Worm (Caenorhabditis elegans) whole organism, young adult: ENCODE measurements around the gene F13E9.5.

ENCODE experiments used
- C17E4.6 ChIP-seq: fragments of 200-800 bp; sonication (Bioruptor generic); IDR thresholded peaks from 2 replicates; pipeline ENCODE4 v1.3.6; 2022; ENCODE audit warnings: missing genetic modification reagents, missing genetic modification characterization, missing compliant biosample characterization
- F23B12.7 ChIP-seq: sonication (generic microtip); optimal IDR thresholded peaks from 2 replicates; lab custom pipeline; 2017; ENCODE audit warnings: missing genetic modification characterization, mild to moderate bottlenecking, missing compliant biosample characterization, antibody characterized with exemption, moderate library complexity; ENCODE audit not compliant: insufficient read depth
- F33H1.4 ChIP-seq: fragments of 200-800 bp; sonication (Bioruptor generic); IDR thresholded peaks from 2 replicates; pipeline ENCODE4 v1.3.6; 2022; ENCODE audit warnings: missing genetic modification reagents, missing genetic modification characterization, missing compliant biosample characterization
- F37B4.10 ChIP-seq: fragments of 200-800 bp; sonication (Bioruptor generic); IDR thresholded peaks from 2 replicates; pipeline ENCODE4 v1.3.6; 2022; ENCODE audit warnings: missing genetic modification characterization, missing compliant biosample characterization
- K11D2.4 ChIP-seq: fragments of 200-800 bp; sonication (Bioruptor generic); IDR thresholded peaks from 2 replicates; pipeline ENCODE4 v1.3.6; 2022; ENCODE audit warnings: missing genetic modification reagents, missing genetic modification characterization, missing compliant biosample characterization
- K12H6.12 ChIP-seq: fragments of 200-800 bp; sonication (Bioruptor generic); optimal IDR thresholded peaks from 2 replicates; lab custom pipeline; 2018; ENCODE audit warnings: mild to moderate bottlenecking, missing genetic modification characterization, missing compliant biosample characterization
- Y53F4B.3 ChIP-seq: fragments of 200-800 bp; sonication (Bioruptor generic); IDR thresholded peaks from 2 replicates; pipeline ENCODE4 v1.3.6; 2022; ENCODE audit warnings: missing genetic modification reagents, missing genetic modification characterization, missing compliant biosample characterization
- Y79H2A.3 ChIP-seq: fragments of 200-800 bp; sonication (Bioruptor generic); conservative IDR thresholded peaks from 2 replicates; pipeline ENCODE4 v1.3.6; 2022; ENCODE audit warnings: missing genetic modification reagents, missing genetic modification characterization, missing compliant biosample characterization
- ZK185.1 ChIP-seq: sonication (generic microtip); optimal IDR thresholded peaks from 2 replicates; lab custom pipeline; 2016; ENCODE audit warnings: mild to moderate bottlenecking, missing genetic modification characterization, missing compliant biosample characterization; ENCODE audit not compliant: poor library complexity, severe bottlenecking
- aptf-2 ChIP-seq: fragments of 200-800 bp; sonication (Bioruptor generic); conservative IDR thresholded peaks from 2 replicates; pipeline ENCODE4 v1.3.6; 2022; ENCODE audit warnings: missing genetic modification reagents, missing genetic modification characterization, missing compliant biosample characterization
- athp-1 ChIP-seq: sonication (generic microtip); optimal IDR thresholded peaks from 2 replicates; lab custom pipeline; 2017; ENCODE audit warnings: mild to moderate bottlenecking, missing genetic modification characterization, missing compliant biosample characterization
- attf-3 ChIP-seq: fragments of 200-800 bp; sonication (Bioruptor generic); conservative IDR thresholded peaks from 2 replicates; pipeline ENCODE4 v1.3.6; 2022; ENCODE audit warnings: missing genetic modification reagents, missing genetic modification characterization, missing compliant biosample characterization
- attf-5 ChIP-seq: fragments of 200-800 bp; sonication (Bioruptor generic); optimal IDR thresholded peaks from 2 replicates; lab custom pipeline; 2018; ENCODE audit warnings: mild to moderate bottlenecking, missing genetic modification characterization, missing compliant biosample characterization
- ccch-3 ChIP-seq: fragments of 200-800 bp; sonication (Bioruptor generic); optimal IDR thresholded peaks from 2 replicates; lab custom pipeline; 2018; ENCODE audit warnings: mild to moderate bottlenecking, missing genetic modification characterization, missing compliant biosample characterization
- cebp-1 ChIP-seq, 2 experiments: fragments of 200-800 bp in 1 of 2; sonication (Bioruptor generic) in 1 of 2; sonication (generic microtip) in 1 of 2; IDR thresholded peaks in 1 of 2; optimal IDR thresholded peaks in 1 of 2; 2 replicates each; pipeline versions ENCODE4 v1.3.6 to Lab custom; 2017 to 2022; ENCODE audit warnings: missing compliant biosample characterization in 2 of 2, missing genetic modification characterization in 2 of 2, mild to moderate bottlenecking in 1 of 2, missing genetic modification reagents in 1 of 2, moderate library complexity in 1 of 2
- cebp-2 ChIP-seq: fragments of 200-800 bp; sonication (Bioruptor generic); IDR thresholded peaks from 2 replicates; pipeline ENCODE4 v1.3.6; 2022; ENCODE audit warnings: missing genetic modification characterization, missing compliant biosample characterization
- ceh-58 ChIP-seq: fragments of 200-800 bp; sonication (Bioruptor generic); IDR thresholded peaks from 2 replicates; pipeline ENCODE4 v1.3.6; 2022; ENCODE audit warnings: missing genetic modification characterization, missing compliant biosample characterization
- ceh-91 ChIP-seq: fragments of 200-800 bp; sonication (Bioruptor generic); IDR thresholded peaks from 2 replicates; pipeline ENCODE4 v1.3.6; 2022; ENCODE audit warnings: missing genetic modification reagents, missing genetic modification characterization, missing compliant biosample characterization
- dox-1 ChIP-seq: fragments of 200-800 bp; sonication (Bioruptor generic); IDR thresholded peaks from 2 replicates; pipeline ENCODE4 v1.3.6; 2022; ENCODE audit warnings: missing genetic modification reagents, missing genetic modification characterization, missing compliant biosample characterization
- ets-4 ChIP-seq: fragments of 200-800 bp; sonication (Bioruptor generic); optimal IDR thresholded peaks from 2 replicates; lab custom pipeline; 2018; ENCODE audit warnings: mild to moderate bottlenecking, missing genetic modification characterization, missing compliant biosample characterization
- gei-17 ChIP-seq: fragments of 200-800 bp; sonication (Bioruptor generic); optimal IDR thresholded peaks from 2 replicates; lab custom pipeline; 2018; ENCODE audit warnings: mild to moderate bottlenecking, missing genetic modification characterization, missing compliant biosample characterization
- hlh-12 ChIP-seq: sonication (generic microtip); optimal IDR thresholded peaks from 2 replicates; lab custom pipeline; 2016; ENCODE audit warnings: missing genetic modification characterization, missing compliant biosample characterization
- hlh-26 ChIP-seq: fragments of 200-800 bp; sonication (Bioruptor generic); conservative IDR thresholded peaks from 2 replicates; pipeline ENCODE4 v1.3.6; 2022; ENCODE audit warnings: missing genetic modification reagents, missing genetic modification characterization, missing compliant biosample characterization
- hmg-1.2 ChIP-seq: fragments of 200-800 bp; sonication (Bioruptor generic); IDR thresholded peaks from 2 replicates; pipeline ENCODE4 v1.3.6; 2022; ENCODE audit warnings: missing genetic modification reagents, missing genetic modification characterization, missing compliant biosample characterization
- hrde-1 ChIP-seq: sonication (generic microtip); optimal IDR thresholded peaks from 2 replicates; lab custom pipeline; 2016; ENCODE audit warnings: missing genetic modification characterization, mild to moderate bottlenecking, missing compliant biosample characterization, moderate library complexity, missing genotype, missing genetic modification reagents, borderline replicate concordance
- let-607 ChIP-seq, 2 experiments: fragments of 200-800 bp in 1 of 2; sonication (Bioruptor generic) in 1 of 2; sonication (generic microtip) in 1 of 2; optimal IDR thresholded peaks; 2 replicates each; lab custom pipeline; 2016 to 2018; ENCODE audit warnings: mild to moderate bottlenecking in 2 of 2, missing compliant biosample characterization in 2 of 2, missing genetic modification characterization in 2 of 2, moderate library complexity in 2 of 2, missing genotype in 1 of 2
- lin-26 ChIP-seq: fragments of 200-800 bp; sonication (Bioruptor generic); IDR thresholded peaks from 2 replicates; pipeline ENCODE4 v1.3.6; 2022; ENCODE audit warnings: missing genetic modification reagents, missing genetic modification characterization, missing compliant biosample characterization
- lin-35 ChIP-seq, 3 experiments: fragments of 150-350 bp in 2 of 3; sonication (generic microtip) in 1 of 3; optimal IDR thresholded peaks; 2 replicates each; lab custom pipeline; 2014 to 2018; ENCODE audit warnings: missing biosample characterization in 3 of 3, missing genetic modification characterization in 3 of 3, missing genetic modification reagents in 3 of 3
- lin-40 ChIP-seq: sonication (generic microtip); optimal IDR thresholded peaks from 2 replicates; lab custom pipeline; 2016; ENCODE audit warnings: missing genetic modification characterization, mild to moderate bottlenecking, missing compliant biosample characterization, missing genotype, missing genetic modification reagents
- lin-54 ChIP-seq: fragments of 200-800 bp; sonication (Bioruptor generic); optimal IDR thresholded peaks from 2 replicates; lab custom pipeline; 2018; ENCODE audit warnings: mild to moderate bottlenecking, missing genetic modification characterization, missing compliant biosample characterization
- lir-1 ChIP-seq: fragments of 200-800 bp; sonication (Bioruptor generic); conservative IDR thresholded peaks from 2 replicates; pipeline ENCODE4 v1.3.6; 2022; ENCODE audit warnings: missing genetic modification reagents, missing genetic modification characterization, missing compliant biosample characterization
- lsl-1 ChIP-seq: fragments of 200-800 bp; sonication (Bioruptor generic); optimal IDR thresholded peaks from 2 replicates; lab custom pipeline; 2018; ENCODE audit warnings: mild to moderate bottlenecking, missing genetic modification characterization, moderate library complexity, missing compliant biosample characterization
- madf-3 ChIP-seq: fragments of 200-800 bp; sonication (Bioruptor generic); IDR thresholded peaks from 2 replicates; pipeline ENCODE4 v1.3.6; 2022; ENCODE audit warnings: missing genetic modification reagents, missing genetic modification characterization, missing compliant biosample characterization
- madf-6 ChIP-seq: fragments of 200-800 bp; sonication (Bioruptor generic); IDR thresholded peaks from 2 replicates; pipeline ENCODE4 v1.3.6; 2022; ENCODE audit warnings: missing genetic modification reagents, missing genetic modification characterization, missing compliant biosample characterization
- mcd-1 ChIP-seq: fragments of 200-800 bp; sonication (Bioruptor generic); IDR thresholded peaks from 2 replicates; pipeline ENCODE4 v1.3.6; 2022; ENCODE audit warnings: missing genetic modification reagents, missing genetic modification characterization, missing compliant biosample characterization
- nfya-2 ChIP-seq: fragments of 200-800 bp; sonication (Bioruptor generic); IDR thresholded peaks from 2 replicates; pipeline ENCODE4 v1.3.6; 2022; ENCODE audit warnings: missing genetic modification reagents, missing genetic modification characterization, missing compliant biosample characterization
- nfyb-1 ChIP-seq: fragments of 200-800 bp; sonication (Bioruptor generic); IDR thresholded peaks from 2 replicates; pipeline ENCODE4 v1.3.6; 2022; ENCODE audit warnings: missing genetic modification reagents, missing genetic modification characterization, missing compliant biosample characterization
- rcor-1 ChIP-seq: fragments of 200-800 bp; sonication (Bioruptor generic); IDR thresholded peaks from 2 replicates; pipeline ENCODE4 v1.3.6; 2022; ENCODE audit warnings: missing genetic modification reagents, missing genetic modification characterization, missing compliant biosample characterization
- repo-1 ChIP-seq: sonication (generic microtip); optimal IDR thresholded peaks from 2 replicates; lab custom pipeline; 2017; ENCODE audit warnings: mild to moderate bottlenecking, missing genetic modification characterization, missing compliant biosample characterization
- snpc-4 ChIP-seq, 5 experiments: fragments of 150-350 bp in 1 of 5; sonication (generic microtip) in 4 of 5; optimal IDR thresholded peaks; 2 replicates each; lab custom pipeline; 2014 to 2018; ENCODE audit warnings: missing genetic modification characterization in 5 of 5, missing biosample characterization in 3 of 5, antibody characterized with exemption in 2 of 5, mild to moderate bottlenecking in 2 of 5, missing compliant biosample characterization in 2 of 5, missing genotype in 2 of 5, moderate library complexity in 2 of 5, missing genetic modification reagents in 1 of 5
- tlf-1 ChIP-seq: fragments of 200-800 bp; sonication (Bioruptor generic); optimal IDR thresholded peaks from 2 replicates; lab custom pipeline; 2018; ENCODE audit warnings: mild to moderate bottlenecking, missing genetic modification characterization, missing compliant biosample characterization
- zfh-2 ChIP-seq: fragments of 200-800 bp; sonication (Bioruptor generic); conservative IDR thresholded peaks from 2 replicates; pipeline ENCODE4 v1.3.6; 2022; ENCODE audit warnings: missing genetic modification reagents, missing genetic modification characterization, missing compliant biosample characterization
- zim-3 ChIP-seq: sonication (generic microtip); optimal IDR thresholded peaks from 2 replicates; lab custom pipeline; 2017; ENCODE audit warnings: mild to moderate bottlenecking, missing genetic modification characterization, moderate library complexity, missing compliant biosample characterization
- ztf-22 ChIP-seq: fragments of 200-800 bp; sonication (Bioruptor generic); optimal IDR thresholded peaks from 2 replicates; lab custom pipeline; 2018; ENCODE audit warnings: mild to moderate bottlenecking, missing genetic modification characterization, moderate library complexity, missing compliant biosample characterization
- ztf-26 ChIP-seq: sonication (generic microtip); optimal IDR thresholded peaks from 2 replicates; lab custom pipeline; 2017; ENCODE audit warnings: missing genetic modification characterization, missing compliant biosample characterization
- ztf-28 ChIP-seq: fragments of 200-800 bp; sonication (Bioruptor generic); IDR thresholded peaks from 2 replicates; pipeline ENCODE4 v1.3.6; 2022; ENCODE audit warnings: missing genetic modification reagents, missing genetic modification characterization, missing compliant biosample characterization

Gene F13E9.5

ce11 chrIV:10933062-10933552 is 48.9 kb upstream of the F13E9.5 start, which contains the start of the genes dnc-1 and lsm-7 (continued):
- TF ChIP-seq cebp-1 (GFP tag; IDR thresholded peaks at IDR 0.05; lab: Robert Waterston, UW), result peak; percentile 93
- TF ChIP-seq cebp-1 (tag; optimal IDR thresholded peaks at IDR 0.05; lab: Kevin White, UChicago), result peak; percentile 99
- no peak for TF ChIP-seq C17E4.6 (GFP tag; lab: Robert Waterston, UW)
- TF ChIP-seq tlf-1 (GFP tag; lab: Kevin White, UChicago), result peak; percentile 20
- TF ChIP-seq Y79H2A.3, result no peak
- TF ChIP-seq attf-3, result no peak
- peak; percentile 80 for TF ChIP-seq F23B12.7 (tag; lab: Kevin White, UChicago)
- no peak for TF ChIP-seq gei-17 (GFP tag; lab: Kevin White, UChicago)
- TF ChIP-seq snpc-4 (GFP tag; optimal IDR thresholded peaks at IDR 0.05; lab: Kevin White, UChicago), result no peak
- TF ChIP-seq snpc-4 (tag; optimal IDR thresholded peaks at IDR 0.05; lab: Kevin White, UChicago), result peak; percentile 1 to 54 (median 45)
- peak; percentile 58; the same call in 1 of the 2 replicates for TF ChIP-seq zfh-2 (GFP tag; lab: Robert Waterston, UW)
- no peak for TF ChIP-seq ztf-22
- peak; percentile 68 for TF ChIP-seq K11D2.4 (GFP tag; lab: Robert Waterston, UW)
- no peak for TF ChIP-seq lir-1 (GFP tag; lab: Robert Waterston, UW)
- peak; percentile 65 for TF ChIP-seq mcd-1
- TF ChIP-seq ets-4 (GFP tag; lab: Kevin White, UChicago), result no peak
- TF ChIP-seq F33H1.4, result peak; percentile 39
- no peak for TF ChIP-seq ccch-3
- TF ChIP-seq repo-1, result no peak
- no peak for TF ChIP-seq zim-3
- peak; percentile 57 for TF ChIP-seq ztf-26 (tag; lab: Kevin White, UChicago)
- peak; percentile 26 for TF ChIP-seq lin-40 (tag; lab: Kevin White, UChicago)
- no peak for TF ChIP-seq Y53F4B.3
- no peak for TF ChIP-seq F37B4.10 (GFP tag; lab: Robert Waterston, UW)
- TF ChIP-seq lin-54 (GFP tag; lab: Kevin White, UChicago), result peak; percentile 77
- TF ChIP-seq hmg-1.2 (GFP tag; lab: Robert Waterston, UW), result no peak
- peak; percentile 51 for TF ChIP-seq lsl-1 (GFP tag; lab: Kevin White, UChicago)
- TF ChIP-seq ceh-58 (GFP tag; lab: Robert Waterston, UW), result no peak
- no peak for TF ChIP-seq madf-3
- no peak for TF ChIP-seq cebp-2 (GFP tag; lab: Robert Waterston, UW)
- no peak for TF ChIP-seq hrde-1 (tag; lab: Kevin White, UChicago)
- no peak for TF ChIP-seq hlh-12 (tag; lab: Kevin White, UChicago)
- TF ChIP-seq rcor-1 (GFP tag; lab: Robert Waterston, UW), result no peak
- TF ChIP-seq nfya-2 (GFP tag; lab: Robert Waterston, UW), result no peak
- no peak for TF ChIP-seq ceh-91
- peak; percentile 85 for TF ChIP-seq dox-1
- peak; percentile 19 to 25 for TF ChIP-seq let-607 (tag; optimal IDR thresholded peaks at IDR 0.05; lab: Kevin White, UChicago)
- peak; percentile 18 for TF ChIP-seq athp-1
- no peak for TF ChIP-seq aptf-2 (GFP tag; lab: Robert Waterston, UW)
- peak; percentile 52 for TF ChIP-seq K12H6.12 (tag; lab: Kevin White, UChicago)
- TF ChIP-seq lin-26 (GFP tag; lab: Robert Waterston, UW), result peak; percentile 59; the same call in 1 of the 2 replicates
- peak; percentile 96 for TF ChIP-seq attf-5 (GFP tag; lab: Kevin White, UChicago)
- TF ChIP-seq hlh-26 (GFP tag; lab: Robert Waterston, UW), result no peak
- TF ChIP-seq ZK185.1 (tag; lab: Kevin White, UChicago), result peak; percentile 53
- peak; percentile 56 for TF ChIP-seq nfyb-1 (GFP tag; lab: Robert Waterston, UW)
- peak in 1 of 3 experiments; percentile 69 for TF ChIP-seq lin-35 (GFP tag; optimal IDR thresholded peaks at IDR 0.05; lab: Kevin White, UChicago)
- TF ChIP-seq ztf-28, result no peak
- TF ChIP-seq madf-6 (GFP tag; lab: Robert Waterston, UW), result peak; percentile 64; the same call in 1 of the 2 replicates
